Fruit fly (Drosophila melanogaster): ENCODE measurements around the gene Sh3beta.
A peak's percentile ranks its signal among the peaks of the same experiment; 100 is the strongest.

Sh3beta gene

dm6 chr3L:7334990-7335389, 34.1 kb downstream of the Sh3beta start, which contains the start of the genes wrm1 and wrm2 (continued):
- TF ChIP-seq Nf-YB (GFP tag; optimal IDR thresholded peaks at IDR 0.05), result peak; percentile 7
- TF ChIP-seq CG2712 (tag; optimal IDR thresholded peaks at IDR 0.05), result peak; percentile 42
- peak; percentile 53 for TF ChIP-seq gcm (GFP tag; optimal IDR thresholded peaks at IDR 0.05)
- no peak for TF ChIP-seq cato (GFP tag; optimal IDR thresholded peaks at IDR 0.05; ENCODE audit: borderline replicate concordance)
- TF ChIP-seq hb (GFP tag; IDR thresholded peaks at IDR 0.05; ENCODE audit: partially characterized antibody), result no peak
- TF ChIP-seq CG16813 (GFP tag; IDR thresholded peaks at IDR 0.05; ENCODE audit: partially characterized antibody), result peak; percentile 57; the same call in 2 of the 3 replicates
- TF ChIP-seq vnd (GFP tag; IDR thresholded peaks at IDR 0.05; ENCODE audit: partially characterized antibody), result no peak
- peak in 1 of 2 experiments; percentile 15 for TF ChIP-seq Hr51 (GFP tag; optimal IDR thresholded peaks at IDR 0.05)
- TF ChIP-seq CG8765 (GFP tag; IDR thresholded peaks at IDR 0.05), result no peak
- peak; percentile 44 for TF ChIP-seq CG12155 (GFP tag; optimal IDR thresholded peaks at IDR 0.05)
- TF ChIP-seq CG15514 (GFP tag; optimal IDR thresholded peaks at IDR 0.05), result peak; percentile 38
- TF ChIP-seq ftz-f1 (GFP tag; optimal IDR thresholded peaks at IDR 0.05), result no peak
- peak; percentile 7 for TF ChIP-seq CG30020 (tag; optimal IDR thresholded peaks at IDR 0.05)
- peak; percentile 42 for TF ChIP-seq nmo (GFP tag; optimal IDR thresholded peaks at IDR 0.05)
- TF ChIP-seq Dip3 (GFP tag; optimal IDR thresholded peaks at IDR 0.05), result no peak
- TF ChIP-seq nau (GFP tag; optimal IDR thresholded peaks at IDR 0.05), result no peak
- peak; percentile 84 for TF ChIP-seq Med (GFP tag)
- peak; percentile 43 for TF ChIP-seq CG33557 (GFP tag; optimal IDR thresholded peaks at IDR 0.05)
- TF ChIP-seq CG2116 (GFP tag; optimal IDR thresholded peaks at IDR 0.05), result peak; percentile 99
- TF ChIP-seq vvl (GFP tag; IDR thresholded peaks at IDR 0.05), result 0 out of 2 replicates have a peak, but pooled peaks have one; percentile 26
- peak; percentile 87 for TF ChIP-seq MBD-R2 (GFP tag; IDR thresholded peaks at IDR 0.05)
- no peak for TF ChIP-seq Hsf (GFP tag; optimal IDR thresholded peaks at IDR 0.05)
- TF ChIP-seq CG11504 (tag; optimal IDR thresholded peaks at IDR 0.05), result peak; percentile 98
- no peak for TF ChIP-seq Hmr (GFP tag; optimal IDR thresholded peaks at IDR 0.05)
- TF ChIP-seq CG4424 (GFP tag; optimal IDR thresholded peaks at IDR 0.05), result peak; percentile 14
- TF ChIP-seq Sin3A (optimal IDR thresholded peaks at IDR 0.05), result peak; percentile 10
- TF ChIP-seq Sry-δ (GFP tag; optimal IDR thresholded peaks at IDR 0.05), result peak; percentile 90
- peak; percentile 10 for TF ChIP-seq Nf-YC (tag; optimal IDR thresholded peaks at IDR 0.05)
- peak; percentile 62 for TF ChIP-seq CG4617 (GFP tag; optimal IDR thresholded peaks at IDR 0.05; ENCODE audit: borderline replicate concordance)
- TF ChIP-seq wdn (GFP tag; IDR thresholded peaks at IDR 0.05), result no peak
- TF ChIP-seq tll (GFP tag; optimal IDR thresholded peaks at IDR 0.05), result no peak
- TF ChIP-seq Lhr (GFP tag; optimal IDR thresholded peaks at IDR 0.05), result peak; percentile 46
- no peak for TF ChIP-seq Ssrp (tag; optimal IDR thresholded peaks at IDR 0.05)
- no peak for TF ChIP-seq Oaz (GFP tag; IDR thresholded peaks at IDR 0.05)
- TF ChIP-seq h (optimal IDR thresholded peaks at IDR 0.05), result no peak
- TF ChIP-seq CG4854 (GFP tag; optimal IDR thresholded peaks at IDR 0.05), result no peak
- peak; percentile 66 for TF ChIP-seq CG8924 (tag; optimal IDR thresholded peaks at IDR 0.05)
- TF ChIP-seq CG34224 (GFP tag; IDR thresholded peaks at IDR 0.05; ENCODE audit: partially characterized antibody), result peak; percentile 46; the same call in 1 of the 3 replicates
- TF ChIP-seq CG17829 (tag; optimal IDR thresholded peaks at IDR 0.05), result peak; percentile 22
- TF ChIP-seq HLH4C (GFP tag; IDR thresholded peaks at IDR 0.05; ENCODE audit: partially characterized antibody), result peak; percentile 53; the same call in 2 of the 3 replicates
- peak; percentile 76; the same call in 2 of the 3 replicates for TF ChIP-seq mld (GFP tag; IDR thresholded peaks at IDR 0.05; ENCODE audit: partially characterized antibody)
- peak; percentile 66 for TF ChIP-seq CG3065 (GFP tag; optimal IDR thresholded peaks at IDR 0.05)
- TF ChIP-seq knrl (GFP tag; IDR thresholded peaks at IDR 0.05; ENCODE audit: partially characterized antibody), result peak; percentile 56; the same call in 1 of the 3 replicates
- TF ChIP-seq CG12391 (tag; optimal IDR thresholded peaks at IDR 0.05), result peak; percentile 29
- TF ChIP-seq Chrac-16 (GFP tag; optimal IDR thresholded peaks at IDR 0.05), result no peak
- TF ChIP-seq CG10979 (tag; optimal IDR thresholded peaks at IDR 0.05), result peak; percentile 7
- peak; percentile 47 for TF ChIP-seq CG10267 (tag; optimal IDR thresholded peaks at IDR 0.05)
- 0 out of 3 replicates have a peak, but pooled peaks have one; percentile 26 for TF ChIP-seq CG7963 (GFP tag; IDR thresholded peaks at IDR 0.05; ENCODE audit: partially characterized antibody)
- peak; percentile 89 for TF ChIP-seq gsb-n (tag; optimal IDR thresholded peaks at IDR 0.05)
